Worm (Caenorhabditis elegans) whole organism, L1 larva: ENCODE data around the gene srx-128.
A peak's percentile ranks its signal among the peaks of the same experiment; 100 is the strongest.

Source experiments
- C04F5.9 ChIP-seq: sonication (generic microtip); optimal IDR thresholded peaks from 2 replicates; lab custom pipeline; 2016; ENCODE audit warnings: missing genetic modification characterization, missing compliant biosample characterization
- C34B4.2 ChIP-seq: sonication (generic microtip); optimal IDR thresholded peaks from 2 replicates; lab custom pipeline; 2017; ENCODE audit warnings: mild to moderate bottlenecking, missing genetic modification characterization, missing compliant biosample characterization
- Y116A8C.19 ChIP-seq: sonication (generic microtip); optimal IDR thresholded peaks from 2 replicates; lab custom pipeline; 2016; ENCODE audit warnings: missing compliant biosample characterization, missing genetic modification characterization, borderline replicate concordance
- ceh-63 ChIP-seq: fragments of 200-800 bp; sonication (Bioruptor generic); optimal IDR thresholded peaks from 2 replicates; lab custom pipeline; 2018; ENCODE audit warnings: mild to moderate bottlenecking, missing genetic modification characterization, missing compliant biosample characterization
- ceh-8 ChIP-seq: fragments of 200-800 bp; sonication (Bioruptor generic); optimal IDR thresholded peaks from 2 replicates; lab custom pipeline; 2018; ENCODE audit warnings: mild to moderate bottlenecking, missing genetic modification characterization, moderate library complexity, missing compliant biosample characterization
- ceh-82 ChIP-seq, 3 experiments: fragments of 150-350 bp in 1 of 3; sonication (generic microtip) in 2 of 3; optimal IDR thresholded peaks; 2 replicates each; lab custom pipeline; 2014 to 2017; ENCODE audit warnings: missing biosample characterization in 3 of 3, missing genetic modification characterization in 3 of 3
- ceh-90 ChIP-seq: sonication (generic microtip); optimal IDR thresholded peaks from 2 replicates; lab custom pipeline; 2016; ENCODE audit warnings: missing genetic modification characterization, missing compliant biosample characterization
- ces-1 ChIP-seq: fragments of 150-350 bp; optimal IDR thresholded peaks from 2 replicates; lab custom pipeline; 2014; ENCODE audit warnings: missing biosample characterization, missing genetic modification reagents, missing genetic modification characterization
- dpl-1 ChIP-seq, 3 experiments: fragments of 150-350 bp in 2 of 3; sonication (generic microtip) in 1 of 3; optimal IDR thresholded peaks; 2 replicates each; lab custom pipeline; 2014 to 2017; ENCODE audit warnings: missing biosample characterization in 3 of 3, missing genetic modification characterization in 3 of 3, missing genetic modification reagents in 3 of 3
- dsc-1 ChIP-seq: sonication (generic microtip); optimal IDR thresholded peaks from 2 replicates; lab custom pipeline; 2016; ENCODE audit warnings: mild to moderate bottlenecking, missing genetic modification characterization, missing compliant biosample characterization
- efl-1 ChIP-seq, 4 experiments: fragments of 150-350 bp; optimal IDR thresholded peaks in 3 of 4; peaks in 1 of 4; 1 replicate in 1 of 4; 2 replicates in 3 of 4; lab custom pipeline; 2014; ENCODE audit warnings: missing biosample characterization in 2 of 4, missing genetic modification characterization in 2 of 4, missing genetic modification reagents in 2 of 4
- efl-3 ChIP-seq: fragments of 200-800 bp; sonication (Bioruptor generic); optimal IDR thresholded peaks from 2 replicates; lab custom pipeline; 2018; ENCODE audit warnings: mild to moderate bottlenecking, missing genetic modification characterization, missing compliant biosample characterization
- elt-2 ChIP-seq: sonication (generic microtip); optimal IDR thresholded peaks from 2 replicates; lab custom pipeline; 2016; ENCODE audit warnings: missing genetic modification characterization, mild to moderate bottlenecking, inconsistent platforms, missing compliant biosample characterization, missing genetic modification reagents
- ets-5 ChIP-seq: fragments of 200-800 bp; sonication (Bioruptor generic); IDR thresholded peaks from 2 replicates; pipeline ENCODE4 v1.3.6; 2022; ENCODE audit warnings: missing genetic modification characterization, missing compliant biosample characterization
- fkh-8 ChIP-seq: sonication (generic microtip); optimal IDR thresholded peaks from 2 replicates; lab custom pipeline; 2016; ENCODE audit warnings: mild to moderate bottlenecking, missing genetic modification characterization, missing compliant biosample characterization
- fos-1 ChIP-seq: fragments of 150-350 bp; optimal IDR thresholded peaks from 2 replicates; lab custom pipeline; 2014; ENCODE audit warnings: missing biosample characterization, missing genetic modification characterization
- hlh-17 ChIP-seq: fragments of 200-800 bp; sonication (Bioruptor generic); optimal IDR thresholded peaks from 2 replicates; lab custom pipeline; 2018; ENCODE audit warnings: missing genetic modification characterization, mild to moderate bottlenecking, missing compliant biosample characterization, moderate library complexity, borderline replicate concordance
- hlh-4 ChIP-seq: sonication (generic microtip); optimal IDR thresholded peaks from 2 replicates; lab custom pipeline; 2016; ENCODE audit warnings: mild to moderate bottlenecking, missing genetic modification characterization, missing compliant biosample characterization
- lin-13 ChIP-seq: fragments of 150-350 bp; optimal IDR thresholded peaks from 2 replicates; lab custom pipeline; 2014; ENCODE audit warnings: missing biosample characterization, missing genetic modification reagents, missing genetic modification characterization
- lin-35 ChIP-seq, 2 experiments: fragments of 150-350 bp; optimal IDR thresholded peaks; 2 replicates each; lab custom pipeline; 2014; ENCODE audit warnings: missing biosample characterization in 2 of 2, missing genetic modification characterization in 2 of 2, missing genetic modification reagents in 2 of 2
- mdl-1 ChIP-seq, 2 experiments: fragments of 150-350 bp; optimal IDR thresholded peaks; 2 replicates each; lab custom pipeline; 2014 to 2017; ENCODE audit warnings: missing biosample characterization in 2 of 2, missing genetic modification characterization in 2 of 2, inconsistent platforms in 1 of 2
- mef-2 ChIP-seq: fragments of 150-350 bp; optimal IDR thresholded peaks from 2 replicates; lab custom pipeline; 2014; ENCODE audit warnings: missing biosample characterization, missing genetic modification characterization
- mep-1 ChIP-seq: fragments of 150-350 bp; optimal IDR thresholded peaks from 2 replicates; lab custom pipeline; 2014; ENCODE audit warnings: missing biosample characterization, missing genetic modification characterization
- nhr-28 ChIP-seq: fragments of 150-350 bp; optimal IDR thresholded peaks from 2 replicates; lab custom pipeline; 2014; ENCODE audit warnings: missing biosample characterization, missing genetic modification characterization
- nhr-84 ChIP-seq: sonication (generic microtip); optimal IDR thresholded peaks from 2 replicates; lab custom pipeline; 2017; ENCODE audit warnings: missing biosample characterization, missing genetic modification characterization
- nhr-90 ChIP-seq: sonication (generic microtip); optimal IDR thresholded peaks from 2 replicates; lab custom pipeline; 2016; ENCODE audit warnings: mild to moderate bottlenecking, missing genetic modification characterization, missing compliant biosample characterization; ENCODE audit not compliant: poor library complexity
- snpc-4 ChIP-seq: fragments of 150-350 bp; optimal IDR thresholded peaks from 2 replicates; lab custom pipeline; 2014; ENCODE audit warnings: missing biosample characterization, missing genetic modification characterization
- unc-30 ChIP-seq: sonication (generic microtip); optimal IDR thresholded peaks from 2 replicates; lab custom pipeline; 2017; ENCODE audit warnings: missing biosample characterization, missing genetic modification characterization
- unc-86 ChIP-seq: sonication (generic microtip); optimal IDR thresholded peaks from 2 replicates; lab custom pipeline; 2016; ENCODE audit warnings: missing genetic modification characterization, missing compliant biosample characterization
- zip-4 ChIP-seq: fragments of 200-800 bp; sonication (Bioruptor generic); optimal IDR thresholded peaks from 2 replicates; lab custom pipeline; 2018; ENCODE audit warnings: mild to moderate bottlenecking, missing genetic modification characterization, moderate library complexity, missing compliant biosample characterization

The srx-128 gene

DNA sequence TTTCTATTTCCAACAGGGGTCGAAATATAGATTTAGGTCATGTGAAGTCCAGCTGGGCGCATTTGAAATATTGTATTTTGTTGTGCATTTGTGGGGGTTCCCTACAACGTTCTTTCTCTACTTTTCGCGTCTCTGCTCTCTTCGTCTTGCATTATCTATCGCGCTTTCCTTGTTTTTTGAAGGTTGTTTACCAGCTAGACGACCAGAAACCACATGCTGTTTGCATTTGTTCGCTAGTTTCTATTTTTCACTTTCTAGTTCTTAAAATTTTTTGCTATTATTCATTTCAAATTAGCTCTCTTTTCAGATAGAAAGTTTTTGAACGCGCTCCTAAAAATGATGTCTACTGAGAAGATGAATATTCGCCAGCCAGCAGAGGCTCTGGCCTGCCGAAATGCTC, 2.2 kb downstream of the srx-128 start, which contains the start of gene F55B12.10:
Gene F55B12.10, plus strand, starts transcription at position 301 of the 400 bp plus-strand sequence.
- no peak for TF ChIP-seq ets-5 (GFP tag; lab: Robert Waterston, UW)
- no peak for TF ChIP-seq nhr-84 (tag; lab: Kevin White, UChicago)
- TF ChIP-seq hlh-4 (tag; lab: Kevin White, UChicago): no peak
- TF ChIP-seq C04F5.9 (tag; lab: Kevin White, UChicago): no peak

DNA sequence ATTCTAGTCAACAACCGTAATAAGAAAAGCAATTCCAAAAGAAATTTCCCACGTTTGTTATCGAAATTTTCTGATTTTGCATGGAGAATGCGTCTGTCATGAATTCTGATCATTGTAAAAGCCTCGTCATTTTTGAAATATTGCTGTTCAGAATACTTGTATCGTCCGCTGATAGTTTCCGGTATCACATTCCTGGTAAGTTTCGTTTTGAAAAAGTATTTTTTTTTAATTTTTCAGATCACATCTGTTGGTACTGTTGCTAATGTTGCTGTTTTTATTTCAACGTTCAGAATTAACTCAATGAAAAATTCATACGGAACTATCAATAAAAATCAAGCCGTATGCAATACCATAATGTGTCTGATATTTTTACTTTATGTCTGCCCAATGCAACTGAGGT, 3.6 kb downstream of the srx-128 start, which contains the start of gene srx-17:
Gene srx-17, plus strand, starts transcription at position 301 of the 400 bp plus-strand sequence.
- no peak for TF ChIP-seq hlh-17 (GFP tag; lab: Kevin White, UChicago)
- TF ChIP-seq snpc-4 (tag; lab: Kevin White, UChicago): no peak
- TF ChIP-seq fkh-8 (tag; lab: Kevin White, UChicago): no peak
- no peak for TF ChIP-seq efl-1 (optimal IDR thresholded peaks at IDR 0.05; lab: Kevin White, UChicago)
- TF ChIP-seq efl-1 (GFP tag; optimal IDR thresholded peaks at IDR 0.05 in 1 of 2; lab: Kevin White, UChicago): peak in 1 of 2 experiments; percentile 29
- TF ChIP-seq elt-2 (tag; lab: Kevin White, UChicago): no peak

DNA sequence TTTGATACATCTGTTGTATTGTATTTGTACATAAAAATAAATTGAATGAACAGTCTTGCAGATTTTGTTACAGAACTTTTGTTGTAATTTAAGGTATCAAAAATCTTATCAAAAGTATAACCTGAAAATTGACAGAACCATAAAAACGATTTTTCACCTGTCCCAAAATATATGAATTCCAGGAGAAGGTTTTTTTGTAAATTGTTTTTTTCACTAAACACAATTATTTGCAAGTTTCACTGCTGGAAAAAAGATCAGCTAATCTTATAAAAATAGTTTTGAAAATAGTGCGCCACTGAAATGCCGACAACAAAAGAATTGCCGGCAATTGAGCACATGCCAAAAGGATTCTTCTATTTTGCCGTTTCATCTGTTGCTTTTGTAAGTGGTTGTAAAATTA, 5.9 kb downstream of the srx-128 start, which contains the start of gene srx-130:
Gene srx-130, plus strand, starts transcription at position 301 of the 400 bp plus-strand sequence.
- no peak for TF ChIP-seq hlh-17 (GFP tag; lab: Kevin White, UChicago)

DNA sequence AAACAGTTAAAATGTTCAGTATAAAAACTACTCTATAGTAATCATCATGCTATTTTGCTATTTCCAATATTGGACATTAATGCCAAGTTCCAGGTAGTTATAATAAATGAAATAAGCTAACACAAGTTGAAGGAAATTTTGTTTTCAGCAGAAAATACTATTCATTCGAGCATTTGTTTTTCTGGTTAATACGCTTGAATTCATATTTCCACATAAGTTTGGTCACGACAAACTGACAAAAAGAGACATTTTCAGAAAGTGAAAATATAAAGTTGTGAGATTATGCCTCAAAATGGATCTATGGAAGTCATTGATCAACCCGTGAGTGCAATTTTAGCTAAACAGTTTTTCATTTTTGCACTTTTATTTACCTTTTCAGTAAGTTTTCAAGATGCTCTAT, 7.9 kb downstream of the srx-128 start, which contains the start of gene srx-131:
Gene srx-131, plus strand, starts transcription at position 301 of the 400 bp plus-strand sequence.
- TF ChIP-seq snpc-4 (tag; lab: Kevin White, UChicago) (no peak), Y116A8C.19 (tag; lab: Kevin White, UChicago) (no peak), dpl-1 (GFP tag; optimal IDR thresholded peaks at IDR 0.05; lab: Kevin White, UChicago) (no peak), ceh-82 (tag; optimal IDR thresholded peaks at IDR 0.05; lab: Kevin White, UChicago) (no peak), lin-13 (GFP tag; lab: Kevin White, UChicago) (no peak), mef-2 (tag; lab: Kevin White, UChicago) (no peak), ceh-90 (tag; lab: Kevin White, UChicago) (no peak), unc-30 (tag; lab: Kevin White, UChicago) (no peak)

DNA sequence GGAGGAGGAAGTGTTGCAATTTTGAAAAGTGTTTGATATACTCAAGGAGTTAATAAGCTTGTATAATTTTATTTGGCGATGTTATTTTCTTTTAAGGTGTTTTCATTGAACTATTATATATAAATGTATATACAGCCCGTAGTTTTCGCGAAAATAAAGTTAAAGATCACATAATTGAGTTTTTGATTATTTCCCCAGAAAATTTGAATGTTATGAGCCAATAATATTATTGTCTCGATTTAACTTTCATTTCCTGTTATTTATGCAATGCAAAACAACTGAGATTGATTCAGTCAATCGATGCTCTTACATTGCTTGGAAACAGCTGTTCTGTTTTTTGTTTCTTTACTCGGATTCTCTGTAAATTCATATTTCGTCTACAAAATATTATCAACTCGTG, 11.1 kb downstream of the srx-128 start, which contains the start of gene srx-133:
Gene srx-133, plus strand, starts transcription at position 301 of the 400 bp plus-strand sequence.
- TF ChIP-seq dsc-1 (tag; lab: Kevin White, UChicago) (no peak), fos-1 (tag; lab: Kevin White, UChicago) (no peak), mef-2 (tag; lab: Kevin White, UChicago) (no peak), unc-86 (no peak), ces-1 (GFP tag; lab: Kevin White, UChicago) (no peak), nhr-28 (tag; lab: Kevin White, UChicago) (no peak), C34B4.2 (no peak), snpc-4 (tag; lab: Kevin White, UChicago) (no peak), ceh-82 (tag; optimal IDR thresholded peaks at IDR 0.05; lab: Kevin White, UChicago) (no peak), hlh-4 (tag; lab: Kevin White, UChicago) (no peak), ceh-63 (no peak), ceh-8 (GFP tag; lab: Kevin White, UChicago) (no peak), fkh-8 (tag; lab: Kevin White, UChicago) (no peak), zip-4 (GFP tag; lab: Kevin White, UChicago) (no peak), mdl-1 (tag; optimal IDR thresholded peaks at IDR 0.05; lab: Kevin White, UChicago) (no peak), nhr-90 (tag; lab: Kevin White, UChicago) (no peak), lin-35 (GFP tag; optimal IDR thresholded peaks at IDR 0.05; lab: Kevin White, UChicago) (no peak), mep-1 (tag; lab: Kevin White, UChicago) (no peak), efl-3 (no peak)
- TF ChIP-seq, all 84 proteins: peak for 0
